Worm (Caenorhabditis elegans) whole organism, L3 larva: Measurements from ENCODE around the gene K09H11.11.

Source experiments
- ZK546.5 ChIP-seq: sonication (generic microtip); optimal IDR thresholded peaks from 2 replicates; lab custom pipeline; 2017; ENCODE audit warnings: missing biosample characterization, missing genetic modification characterization
- ceh-82 ChIP-seq: fragments of 150-350 bp; optimal IDR thresholded peaks from 2 replicates; lab custom pipeline; 2014; ENCODE audit warnings: missing biosample characterization, missing genetic modification characterization
- elt-2 ChIP-seq: sonication (generic microtip); optimal IDR thresholded peaks from 2 replicates; lab custom pipeline; 2016; ENCODE audit warnings: missing genetic modification reagents, mild to moderate bottlenecking, missing genetic modification characterization, missing compliant biosample characterization
- elt-3 ChIP-seq, 3 experiments: fragments of 150-350 bp in 1 of 3; sonication (generic microtip) in 2 of 3; optimal IDR thresholded peaks; 2 replicates in 2 of 3; 4 replicates in 1 of 3; lab custom pipeline; 2014 to 2017; ENCODE audit warnings: missing biosample characterization in 3 of 3, missing genetic modification characterization in 3 of 3
- jun-1 ChIP-seq: fragments of 150-350 bp; optimal IDR thresholded peaks from 2 replicates; lab custom pipeline; 2014; ENCODE audit warnings: missing biosample characterization, missing genetic modification reagents, missing genetic modification characterization
- nhr-11 ChIP-seq: fragments of 150-350 bp; optimal IDR thresholded peaks from 2 replicates; lab custom pipeline; 2014; ENCODE audit warnings: missing biosample characterization, missing genetic modification characterization
- nhr-12 ChIP-seq: fragments of 150-350 bp; optimal IDR thresholded peaks from 2 replicates; lab custom pipeline; 2014; ENCODE audit warnings: missing biosample characterization, missing genetic modification characterization
- nhr-23 ChIP-seq: fragments of 150-350 bp; optimal IDR thresholded peaks from 2 replicates; lab custom pipeline; 2014; ENCODE audit warnings: missing biosample characterization, missing genetic modification reagents, missing genetic modification characterization
- nhr-237 ChIP-seq: fragments of 150-350 bp; optimal IDR thresholded peaks from 2 replicates; lab custom pipeline; 2014; ENCODE audit warnings: missing biosample characterization, missing genetic modification characterization
- nhr-67 ChIP-seq: fragments of 150-350 bp; optimal IDR thresholded peaks from 2 replicates; lab custom pipeline; 2014; ENCODE audit warnings: missing biosample characterization, missing genetic modification characterization
- nhr-77 ChIP-seq: fragments of 150-350 bp; optimal IDR thresholded peaks from 2 replicates; lab custom pipeline; 2014; ENCODE audit warnings: missing biosample characterization, missing genetic modification characterization
- unc-39 ChIP-seq: sonication (generic microtip); optimal IDR thresholded peaks from 4 replicates; lab custom pipeline; 2017; ENCODE audit warnings: missing biosample characterization, missing genetic modification characterization
- unc-62 ChIP-seq: fragments of 150-350 bp; sonication (generic microtip); optimal IDR thresholded peaks from 4 replicates; lab custom pipeline; 2014; ENCODE audit warnings: missing biosample characterization, missing genetic modification reagents, missing genetic modification characterization

- TF ChIP-seq unc-39 (tag; lab: Kevin White, UChicago), result no peak
- no peak for TF ChIP-seq nhr-77 (tag; lab: Kevin White, UChicago)
- no peak for TF ChIP-seq elt-2
- no peak for TF ChIP-seq jun-1 (tag; lab: Kevin White, UChicago)
- TF ChIP-seq ceh-82 (tag; lab: Kevin White, UChicago), result no peak
- no peak for TF ChIP-seq nhr-237 (tag; lab: Kevin White, UChicago)
- TF ChIP-seq ZK546.5 (tag; lab: Kevin White, UChicago), result no peak
- TF ChIP-seq nhr-12 (tag; lab: Kevin White, UChicago), result no peak
- no peak for TF ChIP-seq nhr-67
- no peak for TF ChIP-seq elt-3 (tag; optimal IDR thresholded peaks at IDR 0.05; lab: Kevin White, UChicago)
- TF ChIP-seq unc-62, result no peak
- no peak for TF ChIP-seq nhr-23
- TF ChIP-seq nhr-11 (tag; lab: Kevin White, UChicago), result no peak
Observed at ce11 chrV:5717237-5717935, 37.7 kb downstream of the K09H11.11 start, which contains the start of gene rga-3.
